Worm (Caenorhabditis elegans): Measurements from ENCODE around the gene C48B4.9.

- TF ChIP-seq him-1 (tag; optimal IDR thresholded peaks at IDR 0.05) (no peak), dao-5 (tag; optimal IDR thresholded peaks at IDR 0.05) (no peak), W03F9.2 (tag; optimal IDR thresholded peaks at IDR 0.05) (peak; percentile 56)
Observed at ce11 chrIII:9542816-9543215, 20.3 kb downstream of the C48B4.9 start, which contains the start of gene eif-2Balpha.
